Worm (Caenorhabditis elegans) whole organism, L1 larva: ENCODE data around the gene C18E9.9.

Experiments used
- egl-27 ChIP-seq, 2 experiments: fragments of 150-350 bp in 1 of 2; sonication (generic microtip); optimal IDR thresholded peaks; 3 replicates each; lab custom pipeline; 2017 to 2018; ENCODE audit warnings: missing biosample characterization in 2 of 2, missing genetic modification characterization in 2 of 2, missing genetic modification reagents in 2 of 2
- elt-2 ChIP-seq: sonication (generic microtip); optimal IDR thresholded peaks from 2 replicates; lab custom pipeline; 2016; ENCODE audit warnings: missing genetic modification characterization, mild to moderate bottlenecking, inconsistent platforms, missing compliant biosample characterization, missing genetic modification reagents
- elt-3 ChIP-seq, 6 experiments: fragments of 150-350 bp in 1 of 6; sonication (generic microtip); optimal IDR thresholded peaks; 2 replicates each; lab custom pipeline; 2017 to 2018; ENCODE audit warnings: missing biosample characterization in 6 of 6, missing genetic modification characterization in 6 of 6, inconsistent platforms in 1 of 6
- lir-3 ChIP-seq: sonication (generic microtip); optimal IDR thresholded peaks from 2 replicates; lab custom pipeline; 2016; ENCODE audit warnings: mild to moderate bottlenecking, missing genetic modification characterization, moderate library complexity, missing compliant biosample characterization; ENCODE audit not compliant: poor library complexity
- nhr-11 ChIP-seq: fragments of 150-350 bp; optimal IDR thresholded peaks from 2 replicates; lab custom pipeline; 2014; ENCODE audit warnings: missing biosample characterization, missing genetic modification characterization
- nhr-12 ChIP-seq: sonication (generic microtip); optimal IDR thresholded peaks from 2 replicates; lab custom pipeline; 2017; ENCODE audit warnings: missing biosample characterization, missing genetic modification characterization
- nhr-28 ChIP-seq: fragments of 150-350 bp; optimal IDR thresholded peaks from 2 replicates; lab custom pipeline; 2014; ENCODE audit warnings: missing biosample characterization, missing genetic modification characterization
- nhr-77 ChIP-seq: fragments of 150-350 bp; optimal IDR thresholded peaks from 2 replicates; lab custom pipeline; 2014; ENCODE audit warnings: missing biosample characterization, missing genetic modification characterization
- nhr-90 ChIP-seq: sonication (generic microtip); optimal IDR thresholded peaks from 2 replicates; lab custom pipeline; 2016; ENCODE audit warnings: mild to moderate bottlenecking, missing genetic modification characterization, missing compliant biosample characterization; ENCODE audit not compliant: poor library complexity
- skn-1 ChIP-seq: fragments of 150-350 bp; optimal IDR thresholded peaks from 2 replicates; lab custom pipeline; 2014; ENCODE audit warnings: missing biosample characterization, missing genetic modification characterization
- tlp-1 ChIP-seq: fragments of 150-350 bp; optimal IDR thresholded peaks from 2 replicates; lab custom pipeline; 2014; ENCODE audit warnings: missing biosample characterization, missing genetic modification characterization
- unc-130 ChIP-seq: fragments of 150-350 bp; optimal IDR thresholded peaks from 2 replicates; lab custom pipeline; 2017; ENCODE audit warnings: missing biosample characterization, missing genetic modification characterization, inconsistent platforms
- zag-1 ChIP-seq: fragments of 150-350 bp; optimal IDR thresholded peaks from 2 replicates; lab custom pipeline; 2014; ENCODE audit warnings: missing biosample characterization, missing genetic modification characterization

DNA sequence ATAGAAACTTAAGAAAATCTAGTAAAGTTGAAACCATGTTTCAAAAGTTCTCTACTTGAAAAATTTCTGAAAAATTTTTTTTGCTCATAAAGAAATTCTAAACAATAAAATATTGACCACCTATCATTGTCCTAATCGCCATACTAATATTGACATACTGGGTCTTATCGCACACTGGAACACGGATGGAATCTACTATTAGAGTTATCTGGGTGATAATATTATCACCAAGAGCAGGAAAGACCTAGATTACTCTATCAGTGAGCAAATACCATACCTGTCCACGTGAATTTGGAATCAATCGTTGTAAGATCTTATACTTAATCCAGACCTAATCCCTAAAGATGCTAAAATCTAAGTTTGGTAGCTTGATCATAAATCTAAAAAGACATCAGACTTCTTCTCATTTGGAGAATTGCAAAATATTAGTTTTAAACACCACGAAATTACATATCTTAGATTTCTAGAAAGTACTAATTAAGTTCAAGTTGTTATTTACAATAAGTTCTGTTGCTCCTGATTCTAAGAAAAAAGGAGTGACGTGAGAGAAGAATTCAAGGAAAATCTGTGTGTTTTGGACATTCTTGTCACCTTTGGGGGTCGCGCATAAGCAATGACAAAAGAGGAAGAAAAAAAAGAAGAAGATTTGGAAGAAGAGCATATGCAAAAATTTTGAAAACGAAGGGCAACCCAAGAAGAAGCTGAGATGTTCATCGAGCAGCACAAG lies 20.8 kb upstream of the C18E9.9 start:
- no peak for TF ChIP-seq zag-1 (tag; lab: Kevin White, UChicago)
- no peak for TF ChIP-seq lir-3
- peak; percentile 88 for TF ChIP-seq elt-2 (tag; lab: Kevin White, UChicago)
- no peak for TF ChIP-seq egl-27 (tag; optimal IDR thresholded peaks at IDR 0.05; lab: Kevin White, UChicago)
- TF ChIP-seq tlp-1 (tag; lab: Kevin White, UChicago), result peak; percentile 52
- no peak for TF ChIP-seq elt-3 (tag; optimal IDR thresholded peaks at IDR 0.05; lab: Kevin White, UChicago)
- TF ChIP-seq nhr-28 (tag; lab: Kevin White, UChicago), result no peak
- no peak for TF ChIP-seq unc-130 (tag; lab: Kevin White, UChicago)
- no peak for TF ChIP-seq nhr-77
- no peak for TF ChIP-seq nhr-11 (tag; lab: Kevin White, UChicago)
- TF ChIP-seq skn-1 (tag; lab: Kevin White, UChicago), result no peak
- no peak for TF ChIP-seq nhr-90
- TF ChIP-seq nhr-12 (tag; lab: Kevin White, UChicago), result no peak
